Fruit fly (Drosophila melanogaster): Measurements from ENCODE around the gene PDZ-GEF.

The PDZ-GEF gene

dm6 chr2L:6323536-6324385 lies at the start of gene PDZ-GEF (continued):
- TF ChIP-seq Xbp1 (GFP tag; optimal IDR thresholded peaks at IDR 0.05) (peak; percentile 77), CG17802 (tag; optimal IDR thresholded peaks at IDR 0.05) (no peak), gsb (GFP tag; IDR thresholded peaks at IDR 0.05) (0 out of 2 replicates have a peak, but pooled peaks have one; percentile 32), phol (tag; optimal IDR thresholded peaks at IDR 0.05) (peak; percentile 45), B-H1 (GFP tag; IDR thresholded peaks at IDR 0.05) (no peak), CG11696 (GFP tag; IDR thresholded peaks at IDR 0.05) (no peak), CG4854 (GFP tag; optimal IDR thresholded peaks at IDR 0.05) (peak; percentile 63), tgo (GFP tag; IDR thresholded peaks at IDR 0.05) (peak; percentile 56), repo (GFP tag; optimal IDR thresholded peaks at IDR 0.05) (peak; percentile 14), unc-4 (GFP tag; IDR thresholded peaks at IDR 0.05; ENCODE audit: partially characterized antibody) (peak; percentile 61), Gsc (GFP tag; IDR thresholded peaks at IDR 0.05) (no peak), CG7987 (GFP tag; optimal IDR thresholded peaks at IDR 0.05) (peak; percentile 32), lilli (GFP tag; optimal IDR thresholded peaks at IDR 0.05) (peak; percentile 65), CTCF (GFP tag; optimal IDR thresholded peaks at IDR 0.05) (peak; percentile 98), CG34422 (GFP tag; IDR thresholded peaks at IDR 0.05) (peak; percentile 68), CG12299 (tag; optimal IDR thresholded peaks at IDR 0.05) (no peak), ap (GFP tag; IDR thresholded peaks at IDR 0.05) (no peak), inv (GFP tag; IDR thresholded peaks at IDR 0.05; ENCODE audit: partially characterized antibody) (0 out of 2 replicates have a peak, but pooled peaks have one; percentile 33), Rfx (GFP tag; IDR thresholded peaks at IDR 0.05) (peak; percentile 78), h (optimal IDR thresholded peaks at IDR 0.05) (no peak), CG6791 (GFP tag; IDR thresholded peaks at IDR 0.05; ENCODE audit: partially characterized antibody) (peak; percentile 62; the same call in 1 of the 3 replicates), CG3726 (GFP tag; IDR thresholded peaks at IDR 0.05) (no peak), CG16863 (GFP tag; optimal IDR thresholded peaks at IDR 0.05) (peak; percentile 56), salm (tag; optimal IDR thresholded peaks at IDR 0.05) (no peak), E2f2 (GFP tag; IDR thresholded peaks at IDR 0.05) (peak; percentile 67), gce (GFP tag; IDR thresholded peaks at IDR 0.05) (no peak), lola (GFP tag; optimal IDR thresholded peaks at IDR 0.05) (peak in 1 of 3 experiments; percentile 89), dpn (GFP tag; optimal IDR thresholded peaks at IDR 0.05) (peak; percentile 51 to 77), ci (GFP tag; IDR thresholded peaks at IDR 0.05) (peak; percentile 86), Oli (tag; optimal IDR thresholded peaks at IDR 0.05) (no peak), CG10267 (tag; optimal IDR thresholded peaks at IDR 0.05) (peak; percentile 68), HmgZ (tag; optimal IDR thresholded peaks at IDR 0.05) (peak; percentile 75), NC2β (GFP tag; optimal IDR thresholded peaks at IDR 0.05) (peak; percentile 67), klu (GFP tag; IDR thresholded peaks at IDR 0.05) (no peak), scrt (GFP tag; optimal IDR thresholded peaks at IDR 0.05) (peak; percentile 33), CG6175 (GFP tag; IDR thresholded peaks at IDR 0.05) (no peak), CG13894 (tag; optimal IDR thresholded peaks at IDR 0.05) (no peak), CG18599 (GFP tag; optimal IDR thresholded peaks at IDR 0.05) (peak; percentile 7), HmgD (GFP tag; optimal IDR thresholded peaks at IDR 0.05) (peak; percentile 40), sna (GFP tag; IDR thresholded peaks at IDR 0.05; ENCODE audit: partially characterized antibody) (peak; percentile 57; the same call in 1 of the 2 replicates), CG1603 (tag; optimal IDR thresholded peaks at IDR 0.05) (no peak), vnd (GFP tag; IDR thresholded peaks at IDR 0.05; ENCODE audit: partially characterized antibody) (no peak), Hmx (GFP tag; optimal IDR thresholded peaks at IDR 0.05) (no peak), Fer1 (GFP tag; optimal IDR thresholded peaks at IDR 0.05) (peak; percentile 24), Opbp (GFP tag; IDR thresholded peaks at IDR 0.05; ENCODE audit: partially characterized antibody) (peak; percentile 68; the same call in 2 of the 3 replicates), gem (tag; optimal IDR thresholded peaks at IDR 0.05) (no peak), CG15601 (tag; optimal IDR thresholded peaks at IDR 0.05) (peak; percentile 57), mam (GFP tag; optimal IDR thresholded peaks at IDR 0.05) (peak; percentile 58)

All from whole organism, embryonic.